Fruit fly (Drosophila melanogaster) whole organism, embryonic: Measurements from ENCODE around the gene CG8671.
A peak's percentile ranks its signal among the peaks of the same experiment; 100 is the strongest.

Source experiments
- Ada2b ChIP-seq: fragments of 200-800 bp; sonication (Bioruptor generic); IDR thresholded peaks from 2 replicates; pipeline ENCODE4 v1.3.6; 2022; ENCODE audit warnings: missing biosample characterization, missing genetic modification characterization
- Atf6 ChIP-seq: fragments of 200-800 bp; sonication (Bioruptor generic); IDR thresholded peaks from 2 replicates; pipeline ENCODE4 v1.3.6; 2022; ENCODE audit warnings: missing biosample characterization, missing genetic modification characterization
- Awh ChIP-seq: fragments of 200-800 bp; sonication (Bioruptor generic); IDR thresholded peaks from 2 replicates; pipeline ENCODE4, ENCODE4 v1.3.6; 2022; ENCODE audit warnings: missing biosample characterization, missing genetic modification characterization
- BEAF-32 ChIP-seq: fragments of 200-800 bp; sonication (Bioruptor generic); optimal IDR thresholded peaks from 3 replicates; lab custom pipeline; 2017; ENCODE audit warnings: missing biosample characterization, missing genetic modification characterization, mild to moderate bottlenecking, moderate library complexity, missing genetic modification reagents
- CG10267 ChIP-seq: fragments of 200-800 bp; sonication (Bioruptor generic); optimal IDR thresholded peaks from 2 replicates; lab custom pipeline; 2018; ENCODE audit warnings: missing biosample characterization, mild to moderate bottlenecking, missing genetic modification characterization, moderate library complexity
- CG10366 ChIP-seq: fragments of 200-800 bp; sonication (Bioruptor generic); IDR thresholded peaks from 2 replicates; pipeline ENCODE4 v1.3.6; 2022; ENCODE audit warnings: missing biosample characterization, missing genetic modification characterization
- CG11456 ChIP-seq: fragments of 200-800 bp; sonication (Bioruptor generic); IDR thresholded peaks from 3 replicates; pipeline ENCODE4 v1.3.6; 2022; ENCODE audit warnings: missing biosample characterization, missing genetic modification characterization
- CG12155 ChIP-seq: fragments of 200-800 bp; sonication (Bioruptor generic); optimal IDR thresholded peaks from 3 replicates; lab custom pipeline; 2016; ENCODE audit warnings: missing biosample characterization, missing genetic modification characterization
- CG12391 ChIP-seq: fragments of 200-800 bp; sonication (Bioruptor generic); optimal IDR thresholded peaks from 3 replicates; lab custom pipeline; 2018; ENCODE audit warnings: missing biosample characterization, mild to moderate bottlenecking, missing genetic modification characterization, moderate library complexity
- CG13123 ChIP-seq: fragments of 200-800 bp; sonication (Bioruptor generic); optimal IDR thresholded peaks from 2 replicates; lab custom pipeline; 2016; ENCODE audit warnings: missing biosample characterization, missing genetic modification characterization
- CG13296 ChIP-seq: fragments of 200-800 bp; sonication (Bioruptor generic); optimal IDR thresholded peaks from 3 replicates; lab custom pipeline; 2018; ENCODE audit warnings: missing biosample characterization, mild to moderate bottlenecking, missing genetic modification characterization
- CG13894 ChIP-seq: fragments of 200-800 bp; sonication (Bioruptor generic); optimal IDR thresholded peaks from 3 replicates; lab custom pipeline; 2018; ENCODE audit warnings: missing biosample characterization, mild to moderate bottlenecking, missing genetic modification characterization, moderate library complexity
- CG14441 ChIP-seq: fragments of 200-800 bp; sonication (Bioruptor generic); IDR thresholded peaks from 2 replicates; pipeline ENCODE4 v1.3.6; 2022; ENCODE audit warnings: missing biosample characterization, missing genetic modification characterization
- CG15514 ChIP-seq: fragments of 200-800 bp; sonication (Bioruptor generic); optimal IDR thresholded peaks from 3 replicates; lab custom pipeline; 2017; ENCODE audit warnings: missing biosample characterization, missing genetic modification characterization, mild to moderate bottlenecking, moderate library complexity, missing genetic modification reagents
- CG17829 ChIP-seq: fragments of 200-800 bp; optimal IDR thresholded peaks from 2 replicates; lab custom pipeline; 2019; ENCODE audit warnings: missing biosample characterization, mild to moderate bottlenecking, missing genetic modification characterization, moderate library complexity
- CG17912 ChIP-seq: fragments of 200-800 bp; sonication (Bioruptor generic); optimal IDR thresholded peaks from 2 replicates; lab custom pipeline; 2018; ENCODE audit warnings: missing biosample characterization, mild to moderate bottlenecking, missing genetic modification characterization
- CG18011 ChIP-seq: fragments of 200-800 bp; sonication (Bioruptor generic); optimal IDR thresholded peaks from 2 replicates; lab custom pipeline; 2017; ENCODE audit warnings: missing biosample characterization, missing genetic modification characterization, mild to moderate bottlenecking, moderate library complexity, missing genotype
- CG2120 ChIP-seq: fragments of 200-800 bp; sonication (Bioruptor generic); optimal IDR thresholded peaks from 3 replicates; lab custom pipeline; 2016; ENCODE audit warnings: missing biosample characterization, missing genetic modification characterization
- CG31441 ChIP-seq: fragments of 200-800 bp; sonication (Bioruptor generic); IDR thresholded peaks from 2 replicates; pipeline ENCODE4 v1.3.6; 2022; ENCODE audit warnings: missing biosample characterization, missing genetic modification characterization
- CG33557 ChIP-seq: fragments of 200-800 bp; sonication (Bioruptor generic); optimal IDR thresholded peaks from 2 replicates; lab custom pipeline; 2019; ENCODE audit warnings: missing biosample characterization, mild to moderate bottlenecking, missing genetic modification characterization, moderate library complexity
- CG5180 ChIP-seq: fragments of 200-800 bp; sonication (Bioruptor generic); optimal IDR thresholded peaks from 3 replicates; lab custom pipeline; 2017; ENCODE audit warnings: missing biosample characterization, missing genetic modification characterization, mild to moderate bottlenecking, moderate library complexity, missing genetic modification reagents
- CG5953 ChIP-seq: fragments of 200-800 bp; sonication (Bioruptor generic); IDR thresholded peaks from 2 replicates; pipeline ENCODE4 v1.3.6; 2022; ENCODE audit warnings: missing biosample characterization, missing genetic modification characterization
- CG6683 ChIP-seq: fragments of 200-800 bp; sonication (Bioruptor generic); optimal IDR thresholded peaks from 2 replicates; lab custom pipeline; 2017; ENCODE audit warnings: missing biosample characterization, mild to moderate bottlenecking, missing genetic modification characterization, missing genetic modification reagents
- CG6791 ChIP-seq: fragments of 200-800 bp; sonication (Bioruptor generic); IDR thresholded peaks from 3 replicates; pipeline ENCODE4 v1.3.6; 2022; ENCODE audit warnings: missing biosample characterization, missing genetic modification characterization; ENCODE audit not compliant: partially characterized antibody
- E2f2 ChIP-seq: fragments of 200-800 bp; sonication (Bioruptor generic); IDR thresholded peaks from 2 replicates; pipeline ENCODE4 v1.3.6; 2022; ENCODE audit warnings: missing biosample characterization, missing genetic modification characterization
- Fer2 ChIP-seq: fragments of 200-800 bp; sonication (Bioruptor generic); optimal IDR thresholded peaks from 2 replicates; lab custom pipeline; 2018; ENCODE audit warnings: missing biosample characterization, mild to moderate bottlenecking, missing genetic modification characterization, moderate library complexity
- Hey ChIP-seq: fragments of 200-800 bp; sonication (Bioruptor generic); optimal IDR thresholded peaks from 3 replicates; lab custom pipeline; 2018; ENCODE audit warnings: missing biosample characterization, mild to moderate bottlenecking, missing genetic modification characterization
- NK7.1 ChIP-seq: fragments of 200-800 bp; sonication (Bioruptor generic); optimal IDR thresholded peaks from 3 replicates; lab custom pipeline; 2016; ENCODE audit warnings: missing biosample characterization, missing genetic modification characterization
- Nf-YC ChIP-seq: fragments of 200-800 bp; optimal IDR thresholded peaks from 3 replicates; lab custom pipeline; 2019; ENCODE audit warnings: missing biosample characterization, mild to moderate bottlenecking, missing genetic modification characterization, moderate library complexity
- Pdp1 ChIP-seq, 2 experiments: fragments of 200-800 bp; sonication (Bioruptor generic); optimal IDR thresholded peaks; 3 replicates each; lab custom pipeline; 2016; ENCODE audit warnings: missing biosample characterization in 2 of 2, missing genetic modification characterization in 2 of 2, mild to moderate bottlenecking in 1 of 2, moderate library complexity in 1 of 2
- Poxn ChIP-seq: fragments of 200-800 bp; sonication (Bioruptor generic); IDR thresholded peaks from 2 replicates; pipeline ENCODE4 v1.3.6; 2022; ENCODE audit warnings: missing biosample characterization, missing genetic modification characterization
- Scr ChIP-seq: fragments of 200-800 bp; sonication (Bioruptor generic); IDR thresholded peaks from 2 replicates; pipeline ENCODE4 v1.3.6; 2022; ENCODE audit warnings: missing biosample characterization, missing genetic modification characterization; ENCODE audit not compliant: partially characterized antibody
- Side ChIP-seq: fragments of 200-800 bp; sonication (Bioruptor generic); optimal IDR thresholded peaks from 2 replicates; lab custom pipeline; 2016; ENCODE audit warnings: missing biosample characterization, missing genetic modification characterization
- Vsx1 ChIP-seq: fragments of 200-800 bp; sonication (Bioruptor generic); optimal IDR thresholded peaks from 2 replicates; lab custom pipeline; 2017; ENCODE audit warnings: missing biosample characterization, mild to moderate bottlenecking, missing genetic modification characterization, missing genetic modification reagents
- br ChIP-seq: fragments of >200 bp; optimal IDR thresholded peaks from 2 replicates; lab custom pipeline; 2017
- ci ChIP-seq: fragments of 200-800 bp; sonication (Bioruptor generic); IDR thresholded peaks from 3 replicates; pipeline ENCODE4 v1.3.6; 2022; ENCODE audit warnings: missing biosample characterization, missing genetic modification characterization
- dati ChIP-seq: fragments of 200-800 bp; sonication (Bioruptor generic); IDR thresholded peaks from 2 replicates; pipeline ENCODE4 v1.3.6; 2022; ENCODE audit warnings: missing biosample characterization, missing genetic modification characterization
- dmrt99B ChIP-seq: fragments of 200-800 bp; sonication (Bioruptor generic); optimal IDR thresholded peaks from 2 replicates; lab custom pipeline; 2018; ENCODE audit warnings: missing biosample characterization, mild to moderate bottlenecking, missing genetic modification characterization, moderate library complexity
- nerfin-1 ChIP-seq: fragments of 200-800 bp; sonication (Bioruptor generic); optimal IDR thresholded peaks from 3 replicates; lab custom pipeline; 2019; ENCODE audit warnings: missing biosample characterization, mild to moderate bottlenecking, missing genetic modification characterization, moderate library complexity
- peb ChIP-seq: fragments of 200-800 bp; sonication (Bioruptor generic); IDR thresholded peaks from 2 replicates; pipeline ENCODE4 v1.3.6; 2022; ENCODE audit warnings: missing biosample characterization, missing genetic modification characterization
- phol ChIP-seq: fragments of 200-800 bp; sonication (Bioruptor generic); optimal IDR thresholded peaks from 3 replicates; lab custom pipeline; 2018; ENCODE audit warnings: missing biosample characterization, mild to moderate bottlenecking, missing genetic modification characterization, moderate library complexity
- repo ChIP-seq: fragments of 200-800 bp; sonication (Bioruptor generic); optimal IDR thresholded peaks from 2 replicates; lab custom pipeline; 2016; ENCODE audit warnings: missing biosample characterization, missing genetic modification characterization
- rib ChIP-seq: fragments of 200-800 bp; sonication (Bioruptor generic); IDR thresholded peaks from 2 replicates; pipeline ENCODE4 v1.3.6; 2022; ENCODE audit warnings: missing biosample characterization, missing genetic modification characterization
- row ChIP-seq: fragments of 200-800 bp; sonication (Bioruptor generic); IDR thresholded peaks from 3 replicates; pipeline ENCODE4 v1.3.6; 2022; ENCODE audit warnings: missing biosample characterization, missing genetic modification characterization
- sna ChIP-seq: fragments of 200-800 bp; sonication (Bioruptor generic); IDR thresholded peaks from 2 replicates; pipeline ENCODE4 v1.3.6; 2022; ENCODE audit warnings: missing biosample characterization, missing genetic modification characterization; ENCODE audit not compliant: partially characterized antibody
- stc ChIP-seq: fragments of 200-800 bp; sonication (Bioruptor generic); IDR thresholded peaks from 2 replicates; pipeline ENCODE4 v1.3.6; 2022; ENCODE audit warnings: missing biosample characterization, missing genetic modification characterization
- ttk ChIP-seq: fragments of 200-800 bp; sonication (Bioruptor generic); IDR thresholded peaks from 2 replicates; pipeline ENCODE4 v2.1.2; 2022; ENCODE audit warnings: missing biosample characterization, missing genetic modification characterization
- vvl ChIP-seq: fragments of 200-800 bp; sonication (Bioruptor generic); IDR thresholded peaks from 2 replicates; pipeline ENCODE4 v1.3.6; 2022; ENCODE audit warnings: missing biosample characterization, missing genetic modification characterization
- zf30C ChIP-seq: fragments of 200-800 bp; sonication (Bioruptor generic); optimal IDR thresholded peaks from 3 replicates; lab custom pipeline; 2018; ENCODE audit warnings: missing biosample characterization, mild to moderate bottlenecking, missing genetic modification characterization

Gene CG8671

dm6 chr2L:21310427-21311199, 47.9 kb downstream of the CG8671 start, which contains the start of gene crc (continued):
- TF ChIP-seq CG31441 (GFP tag; lab: Robert Waterston, UW) (0 out of 2 replicates have a peak, but pooled peaks have one; percentile 26), CG10267 (tag; lab: Kevin White, UChicago) (peak; percentile 51), dmrt99B (tag; lab: Kevin White, UChicago) (peak; percentile 17), Nf-YC (tag; lab: Kevin White, UChicago) (peak; percentile 10), Pdp1 (GFP tag; optimal IDR thresholded peaks at IDR 0.05; lab: Kevin White, UChicago) (no peak), CG15514 (GFP tag; lab: Kevin White, UChicago) (peak; percentile 59), peb (GFP tag; lab: Robert Waterston, UW) (no peak), nerfin-1 (tag; lab: Kevin White, UChicago) (peak; percentile 1), Vsx1 (GFP tag; lab: Kevin White, UChicago) (peak; percentile 25), Awh (GFP tag; lab: Robert Waterston, UW) (no peak), CG12155 (GFP tag; lab: Kevin White, UChicago) (peak; percentile 40), Atf6 (GFP tag; lab: Robert Waterston, UW) (no peak), Hey (tag; lab: Kevin White, UChicago) (no peak), stc (GFP tag; lab: Robert Waterston, UW) (no peak), CG11456 (GFP tag; lab: Robert Waterston, UW) (no peak), Ada2b (GFP tag; lab: Robert Waterston, UW) (no peak), br (no peak), CG12391 (peak; percentile 42), phol (tag; lab: Kevin White, UChicago) (peak; percentile 22), Side (no peak), repo (no peak), CG17829 (tag; lab: Kevin White, UChicago) (peak; percentile 3), ci (GFP tag; lab: Robert Waterston, UW) (no peak), E2f2 (GFP tag; lab: Robert Waterston, UW) (peak; percentile 10; the same call in 1 of the 2 replicates), CG5953 (no peak), CG10366 (GFP tag; lab: Robert Waterston, UW) (no peak), CG6683 (GFP tag; lab: Kevin White, UChicago) (no peak), CG13894 (tag; lab: Kevin White, UChicago) (no peak), rib (GFP tag; lab: Robert Waterston, UW) (peak; percentile 79; the same call in 1 of the 2 replicates), dati (GFP tag; lab: Robert Waterston, UW) (no peak), CG33557 (no peak), CG6791 (GFP tag; lab: Robert Waterston, UW) (no peak), CG13123 (GFP tag; lab: Kevin White, UChicago) (no peak), CG5180 (GFP tag; lab: Kevin White, UChicago) (no peak), CG2120 (peak; percentile 14), CG17912 (GFP tag; lab: Kevin White, UChicago) (no peak), Poxn (GFP tag; lab: Robert Waterston, UW) (no peak), zf30C (no peak), BEAF-32 (GFP tag; lab: Kevin White, UChicago) (peak; percentile 71), CG13296 (GFP tag; lab: Kevin White, UChicago) (no peak), vvl (GFP tag; lab: Robert Waterston, UW) (peak; percentile 13; the same call in 1 of the 2 replicates), sna (GFP tag; lab: Robert Waterston, UW) (peak; percentile 32; the same call in 1 of the 2 replicates), Fer2 (tag; lab: Kevin White, UChicago) (no peak), CG14441 (GFP tag; lab: Robert Waterston, UW) (no peak), NK7.1 (no peak), ttk (GFP tag; lab: Robert Waterston, UW) (no peak), row (GFP tag; lab: Robert Waterston, UW) (no peak; the same call in none of the 3 replicates), CG18011 (GFP tag; lab: Kevin White, UChicago) (no peak), Scr (GFP tag; lab: Robert Waterston, UW) (peak; percentile 64)
